Worm (Caenorhabditis elegans) whole organism, mixed stage, embryonic: ENCODE results near the gene eef-1A.2.

Experiments used
- nhr-76 ChIP-seq: sonication (generic microtip); optimal IDR thresholded peaks from 2 replicates; lab custom pipeline; 2017; ENCODE audit warnings: missing biosample characterization, missing genetic modification characterization
- snpc-4 ChIP-seq: fragments of 150-350 bp; optimal IDR thresholded peaks from 2 replicates; lab custom pipeline; 2014; ENCODE audit warnings: missing biosample characterization, missing genetic modification characterization

DNA sequence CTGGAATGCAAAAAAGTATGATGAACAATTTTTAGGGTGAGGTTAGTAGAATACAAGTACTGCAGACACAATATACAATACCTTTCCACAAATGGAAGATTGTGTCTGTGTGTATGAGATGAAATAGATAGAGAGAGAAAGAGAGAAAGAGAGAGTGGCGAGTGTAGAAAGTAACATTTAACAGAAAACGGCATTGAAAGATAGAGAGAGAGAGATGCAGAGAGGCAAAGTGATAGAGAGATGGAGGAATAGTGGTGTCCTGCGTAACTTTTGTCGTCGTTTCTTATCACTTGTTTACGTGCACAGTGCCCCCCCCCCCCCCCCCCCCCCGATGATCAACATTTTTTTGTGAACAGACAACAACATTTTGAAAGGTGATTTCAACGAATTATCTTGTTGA lies 8.7 kb upstream of the eef-1A.2 start:
- TF ChIP-seq snpc-4 (tag; lab: Kevin White, UChicago) (no peak), nhr-76 (no peak)
